Fruit fly (Drosophila melanogaster) whole organism, embryonic: ENCODE measurements around the gene CG5171.
A peak's percentile ranks its signal among the peaks of the same experiment; 100 is the strongest.

Source experiments
- Aef1 ChIP-seq: fragments of 200-800 bp; sonication (Bioruptor generic); IDR thresholded peaks from 3 replicates; pipeline ENCODE4 v1.3.6; 2022; ENCODE audit warnings: missing biosample characterization, missing genetic modification characterization
- CG10366 ChIP-seq: fragments of 200-800 bp; sonication (Bioruptor generic); IDR thresholded peaks from 2 replicates; pipeline ENCODE4 v1.3.6; 2022; ENCODE audit warnings: missing biosample characterization, missing genetic modification characterization
- CG10979 ChIP-seq: fragments of 200-800 bp; sonication (Bioruptor generic); optimal IDR thresholded peaks from 2 replicates; lab custom pipeline; 2018; ENCODE audit warnings: missing biosample characterization, mild to moderate bottlenecking, missing genetic modification characterization, moderate library complexity
- CG12744 ChIP-seq: fragments of 200-800 bp; sonication (Bioruptor generic); optimal IDR thresholded peaks from 2 replicates; lab custom pipeline; 2016; ENCODE audit warnings: missing biosample characterization, missing genetic modification characterization
- CG3838 ChIP-seq: fragments of 200-800 bp; sonication (Bioruptor generic); optimal IDR thresholded peaks from 3 replicates; lab custom pipeline; 2016; ENCODE audit warnings: missing biosample characterization, missing genetic modification characterization
- CG3847 ChIP-seq: fragments of 200-800 bp; sonication (Bioruptor generic); IDR thresholded peaks from 2 replicates; pipeline ENCODE4 v1.3.6; 2022; ENCODE audit warnings: missing biosample characterization, missing genetic modification characterization
- CG43689 ChIP-seq: fragments of 200-800 bp; sonication (Bioruptor generic); IDR thresholded peaks from 2 replicates; pipeline ENCODE4 v1.3.6; 2022; ENCODE audit warnings: missing biosample characterization, missing genetic modification characterization
- CG4424 ChIP-seq: fragments of 200-800 bp; sonication (Bioruptor generic); optimal IDR thresholded peaks from 3 replicates; lab custom pipeline; 2016; ENCODE audit warnings: missing biosample characterization, missing genetic modification characterization
- CG4820 ChIP-seq: fragments of 200-800 bp; sonication (Bioruptor generic); optimal IDR thresholded peaks from 3 replicates; lab custom pipeline; 2016; ENCODE audit warnings: missing biosample characterization, missing genetic modification characterization
- CG7745 ChIP-seq: fragments of 200-800 bp; sonication (Bioruptor generic); optimal IDR thresholded peaks from 2 replicates; lab custom pipeline; 2018; ENCODE audit warnings: missing biosample characterization, mild to moderate bottlenecking, missing genetic modification characterization, moderate library complexity
- CG8089 ChIP-seq: fragments of 200-800 bp; sonication (Bioruptor generic); optimal IDR thresholded peaks from 3 replicates; lab custom pipeline; 2016; ENCODE audit warnings: missing biosample characterization, missing genetic modification characterization
- CG8281 ChIP-seq: fragments of 200-800 bp; sonication (Bioruptor generic); optimal IDR thresholded peaks from 2 replicates; lab custom pipeline; 2018; ENCODE audit warnings: missing biosample characterization, mild to moderate bottlenecking, missing genetic modification characterization, moderate library complexity
- CG8388 ChIP-seq: fragments of 200-800 bp; sonication (Bioruptor generic); optimal IDR thresholded peaks from 2 replicates; lab custom pipeline; 2019; ENCODE audit warnings: missing biosample characterization, mild to moderate bottlenecking, missing genetic modification characterization, moderate library complexity
- CG8944 ChIP-seq: fragments of 200-800 bp; sonication (Bioruptor generic); optimal IDR thresholded peaks from 3 replicates; lab custom pipeline; 2016; ENCODE audit warnings: missing biosample characterization, missing genetic modification characterization
- CG9932 ChIP-seq: fragments of 200-800 bp; sonication (Bioruptor generic); IDR thresholded peaks from 2 replicates; pipeline ENCODE4 v1.3.6; 2022; ENCODE audit warnings: missing biosample characterization, missing genetic modification characterization
- CrebB ChIP-seq: fragments of 200-800 bp; sonication (Bioruptor generic); optimal IDR thresholded peaks from 3 replicates; lab custom pipeline; 2018; ENCODE audit warnings: missing biosample characterization, mild to moderate bottlenecking, missing genetic modification characterization
- Dek ChIP-seq: fragments of 200-800 bp; sonication (Bioruptor generic); optimal IDR thresholded peaks from 3 replicates; lab custom pipeline; 2019; ENCODE audit warnings: missing biosample characterization, mild to moderate bottlenecking, missing genetic modification characterization, moderate library complexity
- Dp ChIP-seq: fragments of 200-800 bp; sonication (Bioruptor generic); optimal IDR thresholded peaks from 2 replicates; lab custom pipeline; 2018; ENCODE audit warnings: missing biosample characterization, mild to moderate bottlenecking, missing genetic modification characterization, moderate library complexity
- Fer2 ChIP-seq: fragments of 200-800 bp; sonication (Bioruptor generic); optimal IDR thresholded peaks from 2 replicates; lab custom pipeline; 2018; ENCODE audit warnings: missing biosample characterization, mild to moderate bottlenecking, missing genetic modification characterization, moderate library complexity
- H15 ChIP-seq: fragments of 200-800 bp; sonication (Bioruptor generic); IDR thresholded peaks from 3 replicates; pipeline ENCODE4 v1.3.6; 2022; ENCODE audit warnings: missing biosample characterization, missing genetic modification characterization
- HLHmδ ChIP-seq: fragments of 200-800 bp; sonication (Bioruptor generic); optimal IDR thresholded peaks from 2 replicates; lab custom pipeline; 2018; ENCODE audit warnings: missing biosample characterization, mild to moderate bottlenecking, missing genetic modification characterization, moderate library complexity
- Neu2 ChIP-seq: fragments of 200-800 bp; sonication (Bioruptor generic); optimal IDR thresholded peaks from 3 replicates; lab custom pipeline; 2016; ENCODE audit warnings: missing biosample characterization, missing genetic modification characterization, borderline replicate concordance
- PHDP ChIP-seq: fragments of 200-800 bp; sonication (Bioruptor generic); optimal IDR thresholded peaks from 3 replicates; lab custom pipeline; 2018; ENCODE audit warnings: missing biosample characterization, mild to moderate bottlenecking, missing genetic modification characterization, moderate library complexity
- TFAM ChIP-seq: fragments of 200-800 bp; sonication (Bioruptor generic); optimal IDR thresholded peaks from 2 replicates; lab custom pipeline; 2017; ENCODE audit warnings: missing biosample characterization, missing genetic modification characterization, inconsistent platforms
- Usf ChIP-seq: fragments of 200-800 bp; sonication (Bioruptor generic); optimal IDR thresholded peaks from 2 replicates; lab custom pipeline; 2017; ENCODE audit warnings: missing genotype, missing biosample characterization, missing genetic modification characterization
- Vsx1 ChIP-seq: fragments of 200-800 bp; sonication (Bioruptor generic); optimal IDR thresholded peaks from 2 replicates; lab custom pipeline; 2017; ENCODE audit warnings: missing biosample characterization, mild to moderate bottlenecking, missing genetic modification characterization, missing genetic modification reagents
- aop ChIP-seq: fragments of 200-800 bp; sonication (Bioruptor generic); IDR thresholded peaks from 2 replicates; pipeline ENCODE4 v1.3.6; 2022; ENCODE audit warnings: missing biosample characterization, missing genetic modification characterization
- ato ChIP-seq: fragments of 200-800 bp; sonication (Bioruptor generic); IDR thresholded peaks from 2 replicates; pipeline ENCODE4 v1.3.6; 2022; ENCODE audit warnings: missing biosample characterization, missing genetic modification characterization; ENCODE audit not compliant: partially characterized antibody
- bigmax ChIP-seq: fragments of 200-800 bp; sonication (Bioruptor generic); optimal IDR thresholded peaks from 2 replicates; lab custom pipeline; 2018; ENCODE audit warnings: missing biosample characterization, mild to moderate bottlenecking, missing genetic modification characterization
- crp ChIP-seq, 2 experiments: fragments of 200-800 bp; sonication (Bioruptor generic); optimal IDR thresholded peaks; 2 replicates in 1 of 2; 3 replicates in 1 of 2; lab custom pipeline; 2017; ENCODE audit warnings: missing biosample characterization in 2 of 2, missing genetic modification characterization in 2 of 2, mild to moderate bottlenecking in 1 of 2, moderate library complexity in 1 of 2
- gce ChIP-seq: fragments of 200-800 bp; sonication (Bioruptor generic); IDR thresholded peaks from 3 replicates; pipeline ENCODE4 v1.3.6; 2022; ENCODE audit warnings: missing biosample characterization, missing genetic modification characterization
- gem ChIP-seq: fragments of 200-800 bp; sonication (Bioruptor generic); optimal IDR thresholded peaks from 2 replicates; lab custom pipeline; 2019; ENCODE audit warnings: missing biosample characterization, mild to moderate bottlenecking, missing genetic modification characterization, moderate library complexity
- grn ChIP-seq: fragments of 200-800 bp; sonication (Bioruptor generic); optimal IDR thresholded peaks from 3 replicates; lab custom pipeline; 2017; ENCODE audit warnings: missing biosample characterization, missing genetic modification characterization
- ham ChIP-seq: fragments of 200-800 bp; sonication (Bioruptor generic); IDR thresholded peaks from 2 replicates; pipeline ENCODE4 v1.3.6; 2022; ENCODE audit warnings: missing biosample characterization, missing genetic modification characterization
- jigr1 ChIP-seq: fragments of 200-800 bp; sonication (Bioruptor generic); IDR thresholded peaks from 3 replicates; pipeline ENCODE4 v1.3.6; 2022; ENCODE audit warnings: missing biosample characterization, missing genetic modification characterization
- jumu ChIP-seq: fragments of 200-800 bp; sonication (Bioruptor generic); optimal IDR thresholded peaks from 3 replicates; lab custom pipeline; 2016; ENCODE audit warnings: missing biosample characterization, missing genetic modification characterization
- mam ChIP-seq: fragments of 200-800 bp; sonication (Bioruptor generic); optimal IDR thresholded peaks from 3 replicates; lab custom pipeline; 2016; ENCODE audit warnings: missing biosample characterization, missing genetic modification characterization
- mld ChIP-seq: fragments of 200-800 bp; sonication (Bioruptor generic); IDR thresholded peaks from 3 replicates; pipeline ENCODE4 v1.3.6; 2022; ENCODE audit warnings: missing biosample characterization, missing genetic modification characterization; ENCODE audit not compliant: partially characterized antibody
- org-1 ChIP-seq: fragments of 200-800 bp; sonication (Bioruptor generic); optimal IDR thresholded peaks from 2 replicates; lab custom pipeline; 2017; ENCODE audit warnings: missing biosample characterization, missing genetic modification characterization
- p53 ChIP-seq: fragments of 200-800 bp; sonication (Bioruptor generic); optimal IDR thresholded peaks from 2 replicates; lab custom pipeline; 2016; ENCODE audit warnings: missing biosample characterization, missing genetic modification characterization
- pnt ChIP-seq: fragments of 200-800 bp; sonication (Bioruptor generic); optimal IDR thresholded peaks from 3 replicates; lab custom pipeline; 2016; ENCODE audit warnings: missing biosample characterization, missing genetic modification characterization
- rib ChIP-seq: fragments of 200-800 bp; sonication (Bioruptor generic); IDR thresholded peaks from 2 replicates; pipeline ENCODE4 v1.3.6; 2022; ENCODE audit warnings: missing biosample characterization, missing genetic modification characterization
- row ChIP-seq: fragments of 200-800 bp; sonication (Bioruptor generic); IDR thresholded peaks from 3 replicates; pipeline ENCODE4 v1.3.6; 2022; ENCODE audit warnings: missing biosample characterization, missing genetic modification characterization
- scrt ChIP-seq: fragments of 200-800 bp; sonication (Bioruptor generic); optimal IDR thresholded peaks from 2 replicates; lab custom pipeline; 2018; ENCODE audit warnings: missing biosample characterization, mild to moderate bottlenecking, missing genetic modification characterization, moderate library complexity
- sim ChIP-seq: fragments of 200-800 bp; sonication (Bioruptor generic); IDR thresholded peaks from 2 replicates; pipeline ENCODE4 v1.3.6; 2022; ENCODE audit warnings: missing biosample characterization, missing genetic modification characterization
- slp2 ChIP-seq: fragments of 200-800 bp; sonication (Bioruptor generic); optimal IDR thresholded peaks from 2 replicates; lab custom pipeline; 2016; ENCODE audit warnings: missing biosample characterization, missing genetic modification characterization
- so ChIP-seq: fragments of 200-800 bp; sonication (Bioruptor generic); IDR thresholded peaks from 3 replicates; pipeline ENCODE4 v1.3.6; 2022; ENCODE audit warnings: missing biosample characterization, missing genetic modification characterization
- sqz ChIP-seq: fragments of 200-800 bp; sonication (Bioruptor generic); optimal IDR thresholded peaks from 3 replicates; lab custom pipeline; 2018; ENCODE audit warnings: missing biosample characterization, mild to moderate bottlenecking, missing genetic modification characterization
- tap ChIP-seq: fragments of 200-800 bp; optimal IDR thresholded peaks from 3 replicates; lab custom pipeline; 2019; ENCODE audit warnings: missing biosample characterization, mild to moderate bottlenecking, missing genetic modification characterization, moderate library complexity
- zf30C ChIP-seq: fragments of 200-800 bp; sonication (Bioruptor generic); optimal IDR thresholded peaks from 3 replicates; lab custom pipeline; 2018; ENCODE audit warnings: missing biosample characterization, mild to moderate bottlenecking, missing genetic modification characterization
- zfh2 ChIP-seq: fragments of 200-800 bp; sonication (Bioruptor generic); optimal IDR thresholded peaks from 2 replicates; lab custom pipeline; 2016; ENCODE audit warnings: missing biosample characterization, missing genetic modification characterization

The CG5171 gene

dm6 chr2L:7395813-7396212, 5.3 kb upstream of the CG5171 start (continued):
- no peak for TF ChIP-seq CG7745 (tag; lab: Kevin White, UChicago)
- peak; percentile 74 for TF ChIP-seq row
- peak; percentile 12; the same call in 1 of the 2 replicates for TF ChIP-seq rib
- no peak for TF ChIP-seq jumu (GFP tag; lab: Kevin White, UChicago)
- TF ChIP-seq HLHmδ (GFP tag; lab: Kevin White, UChicago): no peak
- no peak for TF ChIP-seq CG4424 (GFP tag; lab: Kevin White, UChicago)
- no peak for TF ChIP-seq bigmax (GFP tag; lab: Kevin White, UChicago)
- TF ChIP-seq CG8281: no peak
- peak; percentile 52; the same call in 2 of the 3 replicates for TF ChIP-seq Aef1 (GFP tag; lab: Robert Waterston, UW)
- TF ChIP-seq TFAM (GFP tag; lab: Kevin White, UChicago): no peak
- TF ChIP-seq gce (GFP tag; lab: Robert Waterston, UW): no peak
- TF ChIP-seq sim (GFP tag; lab: Robert Waterston, UW): no peak
- peak; percentile 38 for TF ChIP-seq org-1
- peak; percentile 17 for TF ChIP-seq scrt (GFP tag; lab: Kevin White, UChicago)
- TF ChIP-seq aop (GFP tag; lab: Robert Waterston, UW): no peak
- 0 out of 3 replicates have a peak, but pooled peaks have one; percentile 52 for TF ChIP-seq so (GFP tag; lab: Robert Waterston, UW)
- TF ChIP-seq mam (GFP tag; lab: Kevin White, UChicago): no peak
- TF ChIP-seq gem: peak; percentile 84
- TF ChIP-seq CG8944 (GFP tag; lab: Kevin White, UChicago): no peak
- no peak for TF ChIP-seq pnt
- no peak for TF ChIP-seq CG3838
- TF ChIP-seq CG10979: peak; percentile 44
- peak; percentile 75 for TF ChIP-seq PHDP (tag; lab: Kevin White, UChicago)
- no peak for TF ChIP-seq grn (GFP tag; lab: Kevin White, UChicago)
- TF ChIP-seq Vsx1: peak; percentile 23
- 0 out of 3 replicates have a peak, but pooled peaks have one; percentile 10 for TF ChIP-seq H15 (GFP tag; lab: Robert Waterston, UW)
- no peak for TF ChIP-seq ato (GFP tag; lab: Robert Waterston, UW)
- TF ChIP-seq Dp (GFP tag; lab: Kevin White, UChicago): no peak
- TF ChIP-seq CG43689 (GFP tag; lab: Robert Waterston, UW): 0 out of 2 replicates have a peak, but pooled peaks have one; percentile 14
- no peak for TF ChIP-seq mld (GFP tag; lab: Robert Waterston, UW)
- peak; percentile 63 for TF ChIP-seq tap (tag; lab: Kevin White, UChicago)
- TF ChIP-seq CG8089: no peak
- peak; percentile 20 for TF ChIP-seq CG4820 (GFP tag; lab: Kevin White, UChicago)
- TF ChIP-seq Fer2 (tag; lab: Kevin White, UChicago): no peak
- TF ChIP-seq CG3847 (GFP tag; lab: Robert Waterston, UW): peak; percentile 33; the same call in 1 of the 2 replicates
- peak; percentile 50; the same call in 1 of the 2 replicates for TF ChIP-seq CG10366 (GFP tag; lab: Robert Waterston, UW)
- TF ChIP-seq CG8388: peak; percentile 57
- no peak for TF ChIP-seq Neu2 (GFP tag; lab: Kevin White, UChicago)
- peak; percentile 56 for TF ChIP-seq sqz (GFP tag; lab: Kevin White, UChicago)
- TF ChIP-seq p53: no peak
- TF ChIP-seq CG12744: no peak
- no peak for TF ChIP-seq crp (GFP tag; optimal IDR thresholded peaks at IDR 0.05; lab: Kevin White, UChicago)
- TF ChIP-seq Dek: peak; percentile 34
- no peak for TF ChIP-seq slp2
- no peak for TF ChIP-seq CrebB
- TF ChIP-seq jigr1 (GFP tag; lab: Robert Waterston, UW): no peak
- peak; percentile 53 for TF ChIP-seq CG9932 (GFP tag; lab: Robert Waterston, UW)
- peak; percentile 29 for TF ChIP-seq zf30C (GFP tag; lab: Kevin White, UChicago)
- no peak for TF ChIP-seq zfh2 (GFP tag; lab: Kevin White, UChicago)
- TF ChIP-seq ham (GFP tag; lab: Robert Waterston, UW): no peak
- no peak for TF ChIP-seq Usf (GFP tag; lab: Kevin White, UChicago)
